Worm (Caenorhabditis elegans): ENCODE measurements around the gene K05B2.4.

K05B2.4 gene

DNA sequence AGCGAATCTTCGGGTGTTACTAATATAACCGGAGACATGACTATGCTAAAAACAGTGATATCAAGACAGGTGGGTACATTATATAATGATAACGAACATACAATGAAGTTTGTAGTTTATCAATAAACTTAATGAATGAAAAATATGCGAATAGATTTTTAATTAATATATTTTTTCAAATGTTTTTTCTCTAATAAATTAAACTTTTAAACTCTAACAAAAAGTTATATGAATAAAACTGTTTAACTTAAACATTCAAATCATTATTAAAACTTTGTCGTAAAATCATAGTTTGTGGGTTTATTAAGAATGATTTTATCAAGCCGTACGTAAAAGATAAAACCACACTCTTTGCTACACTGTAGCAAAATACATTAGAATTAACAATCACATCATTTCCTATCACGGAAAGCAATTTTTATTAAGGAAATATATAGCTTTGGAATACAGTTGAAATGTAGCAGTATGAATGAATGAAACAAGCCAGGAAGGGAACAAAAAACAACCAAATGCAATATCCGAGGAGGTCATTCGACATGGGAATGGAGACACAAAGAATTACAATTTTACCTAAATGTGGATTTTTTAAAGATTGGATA is at the start of gene K05B2.4:
K05B2.4 (minus strand) TSS at position 51 of the 599 bp plus-strand sequence.
- no peak for TF ChIP-seq nhr-25 (tag; optimal IDR thresholded peaks at IDR 0.05)
- TF ChIP-seq elt-3 (tag; optimal IDR thresholded peaks at IDR 0.05) = no peak
- TF ChIP-seq nhr-77 (tag; optimal IDR thresholded peaks at IDR 0.05) = no peak

DNA sequence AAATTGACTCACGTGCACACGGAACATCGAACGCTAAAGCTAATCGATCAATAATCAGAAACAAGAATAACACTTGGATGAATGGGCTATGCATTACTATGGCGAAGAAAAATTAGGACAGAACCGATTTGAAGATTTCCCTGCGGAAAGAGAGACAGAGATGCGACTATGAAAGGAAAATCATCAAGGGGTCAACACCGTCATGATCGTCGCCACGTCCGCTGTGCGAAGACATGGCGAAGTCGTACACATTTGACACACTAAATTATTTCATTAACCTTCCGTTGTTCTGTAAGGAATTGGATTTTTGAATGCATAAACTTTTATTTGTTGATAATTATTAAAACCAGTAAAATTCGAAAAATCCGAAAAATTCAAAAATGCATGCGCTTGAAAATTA is 48.4 kb upstream of the K05B2.4 start, which contains the start of gene M03F4.6:
M03F4.6 (minus strand) TSS at position 101 of the 400 bp plus-strand sequence.
- TF ChIP-seq skn-1 (tag; optimal IDR thresholded peaks at IDR 0.05) (no peak), nhr-25 (tag; optimal IDR thresholded peaks at IDR 0.05) (peak; percentile 80), pha-4 (tag; optimal IDR thresholded peaks at IDR 0.05) (no peak), snpc-4 (tag; optimal IDR thresholded peaks at IDR 0.05) (no peak), fkh-10 (GFP tag; optimal IDR thresholded peaks at IDR 0.05) (no peak), unc-39 (tag; optimal IDR thresholded peaks at IDR 0.05) (no peak), ceh-16 (tag; optimal IDR thresholded peaks at IDR 0.05) (no peak), nhr-11 (tag; optimal IDR thresholded peaks at IDR 0.05) (no peak), nhr-43 (tag; optimal IDR thresholded peaks at IDR 0.05; ENCODE audit: poor library complexity, severe bottlenecking) (peak; percentile 67), nhr-77 (tag; optimal IDR thresholded peaks at IDR 0.05) (no peak), fkh-2 (tag; optimal IDR thresholded peaks at IDR 0.05) (no peak), pqm-1 (tag; optimal IDR thresholded peaks at IDR 0.05) (no peak), ztf-4 (tag; optimal IDR thresholded peaks at IDR 0.05) (peak; percentile 2), hmg-11 (tag; optimal IDR thresholded peaks at IDR 0.05) (no peak), ceh-9 (tag; optimal IDR thresholded peaks at IDR 0.05) (no peak), fos-1 (tag; optimal IDR thresholded peaks at IDR 0.05) (no peak), unc-62 (GFP tag; optimal IDR thresholded peaks at IDR 0.05) (no peak), nhr-23 (tag; optimal IDR thresholded peaks at IDR 0.05) (peak; percentile 96), tbx-2 (tag; optimal IDR thresholded peaks at IDR 0.05) (peak; percentile 66), ZK546.5 (tag; optimal IDR thresholded peaks at IDR 0.05) (no peak), lin-39 (tag; optimal IDR thresholded peaks at IDR 0.05) (no peak), sea-2 (GFP tag; optimal IDR thresholded peaks at IDR 0.05) (no peak), nhr-12 (tag; optimal IDR thresholded peaks at IDR 0.05) (no peak), eor-1 (tag; optimal IDR thresholded peaks at IDR 0.05) (no peak), elt-1 (tag; optimal IDR thresholded peaks at IDR 0.05) (no peak), lsy-12 (tag; optimal IDR thresholded peaks at IDR 0.05) (no peak), lin-15B (tag; optimal IDR thresholded peaks at IDR 0.05) (no peak), ceh-28 (tag; optimal IDR thresholded peaks at IDR 0.05) (peak; percentile 29), egl-5 (tag; optimal IDR thresholded peaks at IDR 0.05) (peak; percentile 46), nhr-28 (tag; optimal IDR thresholded peaks at IDR 0.05) (no peak), daf-12 (tag; optimal IDR thresholded peaks at IDR 0.05) (no peak), aly-2 (tag; optimal IDR thresholded peaks at IDR 0.05) (no peak), elt-2 (tag; optimal IDR thresholded peaks at IDR 0.05) (no peak), nhr-237 (tag; optimal IDR thresholded peaks at IDR 0.05) (no peak), mdl-1 (tag; optimal IDR thresholded peaks at IDR 0.05) (no peak), elt-3 (tag; optimal IDR thresholded peaks at IDR 0.05) (peak in 1 of 3 experiments; percentile 48), nfya-1 (tag; optimal IDR thresholded peaks at IDR 0.05; ENCODE audit: insufficient read depth) (peak; percentile 15), ama-1 (optimal IDR thresholded peaks at IDR 0.05) (peak; percentile 87), ceh-82 (tag; optimal IDR thresholded peaks at IDR 0.05) (no peak), egl-27 (tag; optimal IDR thresholded peaks at IDR 0.05) (no peak), jun-1 (tag; optimal IDR thresholded peaks at IDR 0.05) (no peak)

DNA sequence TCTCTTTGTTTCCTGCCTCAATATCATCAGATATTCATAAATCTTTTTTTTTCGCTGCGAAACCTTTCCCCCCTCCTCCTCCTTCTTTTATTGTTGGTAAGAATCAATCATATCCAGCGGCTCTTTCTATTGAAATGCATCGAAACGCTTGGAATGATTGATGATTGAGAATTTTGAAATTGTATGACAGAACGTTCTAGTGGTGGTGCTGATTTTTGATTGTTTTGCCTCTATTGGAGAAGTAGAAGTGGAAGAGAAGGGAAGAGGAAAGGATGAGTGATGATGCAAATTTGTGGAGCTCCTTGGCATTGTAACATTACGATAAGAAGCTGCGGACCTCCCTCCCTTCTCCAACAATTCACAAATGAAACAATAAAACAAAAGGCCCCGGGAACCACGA is 44.8 kb upstream of the K05B2.4 start:
- TF ChIP-seq nhr-25 (tag; optimal IDR thresholded peaks at IDR 0.05) (no peak), fkh-10 (GFP tag; optimal IDR thresholded peaks at IDR 0.05) (no peak), lin-39 (tag; optimal IDR thresholded peaks at IDR 0.05) (peak; percentile 43), skn-1 (tag; optimal IDR thresholded peaks at IDR 0.05) (no peak)

Measured in whole organism, L3 larva.